Fruit fly (Drosophila melanogaster): ENCODE results near the gene Orc5.

Orc5 gene

DNA sequence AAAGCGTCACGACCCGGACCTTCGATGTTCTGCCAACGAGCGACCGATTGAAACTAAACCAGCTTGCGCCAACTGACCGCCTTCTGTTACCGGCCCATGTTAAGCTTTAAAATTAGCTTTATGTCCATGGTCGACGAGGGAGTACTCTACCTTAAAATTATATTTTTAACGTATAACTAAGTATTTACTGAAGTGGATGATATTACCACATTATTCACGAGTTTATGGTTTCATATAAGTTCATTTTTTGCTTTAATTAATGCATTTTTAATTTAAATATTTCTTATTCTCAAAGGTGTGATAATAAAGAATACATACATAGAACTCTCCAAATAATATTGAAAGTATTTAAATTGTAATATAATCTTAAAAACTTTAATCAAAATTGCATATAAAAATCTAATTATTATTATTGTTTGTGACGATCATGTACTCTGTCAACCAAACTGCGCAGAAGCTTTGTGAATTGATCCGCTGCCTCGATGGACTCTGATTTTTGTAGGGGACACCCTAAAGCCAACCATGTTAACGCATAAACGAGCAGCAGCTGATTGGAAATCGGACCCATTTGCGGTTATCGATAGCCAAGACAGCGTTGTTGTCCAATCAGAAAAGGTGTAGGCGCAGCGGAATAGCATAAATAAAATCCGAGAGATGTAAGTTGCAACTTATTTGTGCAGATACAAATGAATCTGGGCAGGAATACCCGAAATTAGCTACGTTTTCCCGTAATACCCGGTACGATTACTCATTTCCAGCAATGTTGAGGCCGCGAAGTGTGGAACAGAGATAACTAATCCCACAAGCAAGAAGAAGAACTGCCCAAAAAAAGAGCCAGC is 49.3 kb upstream of the Orc5 start, which contains the start of the genes CG9008 and p38b (continued):
- TF ChIP-seq CG1233 (GFP tag; optimal IDR thresholded peaks at IDR 0.05) (peak; percentile 80), row (GFP tag; IDR thresholded peaks at IDR 0.05) (peak; percentile 93), Optix (GFP tag; IDR thresholded peaks at IDR 0.05) (no peak), Bgb (GFP tag; IDR thresholded peaks at IDR 0.05; ENCODE audit: partially characterized antibody) (peak; percentile 57), zen2 (GFP tag; IDR thresholded peaks at IDR 0.05; ENCODE audit: partially characterized antibody) (no peak; the same call in 2 of the 3 replicates), ara (GFP tag; IDR thresholded peaks at IDR 0.05) (no peak), ken (GFP tag; IDR thresholded peaks at IDR 0.05) (0 out of 3 replicates have a peak, but pooled peaks have one; percentile 10), CG11093 (GFP tag; IDR thresholded peaks at IDR 0.05) (0 out of 3 replicates have a peak, but pooled peaks have one; percentile 32), CG15073 (GFP tag; optimal IDR thresholded peaks at IDR 0.05) (no peak), CG5245 (GFP tag; optimal IDR thresholded peaks at IDR 0.05) (peak; percentile 66), Ptx1 (GFP tag; IDR thresholded peaks at IDR 0.05) (peak; percentile 75), CG9727 (GFP tag; optimal IDR thresholded peaks at IDR 0.05) (peak; percentile 89), Hr3 (GFP tag; optimal IDR thresholded peaks at IDR 0.05) (peak; percentile 84), D19A (tag; optimal IDR thresholded peaks at IDR 0.05) (peak; percentile 99), trh (GFP tag; optimal IDR thresholded peaks at IDR 0.05) (peak; percentile 30), bowl (GFP tag; IDR thresholded peaks at IDR 0.05) (no peak), stc (GFP tag; IDR thresholded peaks at IDR 0.05) (0 out of 2 replicates have a peak, but pooled peaks have one; percentile 20), nerfin-2 (GFP tag; IDR thresholded peaks at IDR 0.05; ENCODE audit: partially characterized antibody) (0 out of 2 replicates have a peak, but pooled peaks have one; percentile 48), CG4424 (GFP tag; optimal IDR thresholded peaks at IDR 0.05) (peak; percentile 75), az2 (GFP tag; optimal IDR thresholded peaks at IDR 0.05) (peak; percentile 79), pfk (GFP tag; optimal IDR thresholded peaks at IDR 0.05) (peak; percentile 10), sqz (GFP tag; optimal IDR thresholded peaks at IDR 0.05) (peak; percentile 66), Stat92E (GFP tag; optimal IDR thresholded peaks at IDR 0.05) (peak in 1 of 3 experiments; percentile 19), CG9932 (GFP tag; IDR thresholded peaks at IDR 0.05) (peak; percentile 82), CG5180 (GFP tag; optimal IDR thresholded peaks at IDR 0.05) (peak; percentile 62), yki (optimal IDR thresholded peaks at IDR 0.05) (no peak), Mrtf (GFP tag; IDR thresholded peaks at IDR 0.05) (peak; percentile 53; the same call in 1 of the 3 replicates), dm (GFP tag; optimal IDR thresholded peaks at IDR 0.05) (no peak), exex (tag; optimal IDR thresholded peaks at IDR 0.05) (peak; percentile 40), Usf (GFP tag; optimal IDR thresholded peaks at IDR 0.05) (peak; percentile 71), Gsc (GFP tag; IDR thresholded peaks at IDR 0.05) (no peak), CG9797 (GFP tag; optimal IDR thresholded peaks at IDR 0.05) (peak; percentile 8), D19B (GFP tag; optimal IDR thresholded peaks at IDR 0.05) (peak; percentile 77), CG10654 (GFP tag; optimal IDR thresholded peaks at IDR 0.05) (peak; percentile 46), CG14860 (GFP tag; IDR thresholded peaks at IDR 0.05; ENCODE audit: partially characterized antibody) (no peak), tio (GFP tag; optimal IDR thresholded peaks at IDR 0.05) (no peak), tgo (GFP tag; IDR thresholded peaks at IDR 0.05) (peak; percentile 57; the same call in 2 of the 3 replicates), CG17186 (GFP tag; optimal IDR thresholded peaks at IDR 0.05) (peak; percentile 55), jigr1 (GFP tag; IDR thresholded peaks at IDR 0.05) (no peak), Ada2b (GFP tag; IDR thresholded peaks at IDR 0.05) (peak; percentile 32; the same call in 1 of the 2 replicates), CG10543 (GFP tag; optimal IDR thresholded peaks at IDR 0.05) (peak; percentile 91), CG34422 (GFP tag; IDR thresholded peaks at IDR 0.05) (peak; percentile 20; the same call in 2 of the 3 replicates), phol (tag; optimal IDR thresholded peaks at IDR 0.05) (peak; percentile 88), CG17802 (tag; optimal IDR thresholded peaks at IDR 0.05) (no peak), CG11456 (GFP tag; IDR thresholded peaks at IDR 0.05) (peak; percentile 55; the same call in 2 of the 3 replicates), Six4 (GFP tag; optimal IDR thresholded peaks at IDR 0.05) (peak; percentile 71), CG6854 (GFP tag; optimal IDR thresholded peaks at IDR 0.05) (peak; percentile 83), schlank (tag; optimal IDR thresholded peaks at IDR 0.05) (no peak)

Data from whole organism, embryonic.